Worm (Caenorhabditis elegans): ENCODE measurements around the gene xtr-2.

xtr-2 gene

DNA sequence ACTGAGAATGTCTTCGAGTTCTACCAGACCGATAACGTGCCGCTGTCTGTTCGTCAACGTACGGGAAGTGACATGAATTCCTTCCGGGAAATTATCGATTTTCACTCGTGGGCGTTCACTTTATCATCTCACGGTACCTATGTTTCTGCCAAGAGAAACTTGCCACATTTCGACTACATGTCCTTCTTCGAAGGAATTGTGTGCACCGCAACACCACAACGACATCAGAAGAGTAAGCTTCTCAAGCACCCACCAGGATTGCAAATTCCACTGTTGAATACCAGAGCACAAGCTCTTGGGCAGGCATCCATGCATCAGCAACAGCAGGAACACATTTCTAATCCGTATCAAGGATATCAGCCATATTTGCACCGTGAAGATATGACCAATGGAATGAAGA is 31.2 kb upstream of the xtr-2 start:
- TF ChIP-seq elt-2 (tag; optimal IDR thresholded peaks at IDR 0.05) (no peak), fkh-8 (tag; optimal IDR thresholded peaks at IDR 0.05) (no peak), irx-1 (tag; optimal IDR thresholded peaks at IDR 0.05) (no peak), ama-1 (optimal IDR thresholded peaks at IDR 0.05) (no peak), blmp-1 (tag; optimal IDR thresholded peaks at IDR 0.05) (no peak), ztf-4 (tag; optimal IDR thresholded peaks at IDR 0.05) (no peak), fkh-4 (tag; optimal IDR thresholded peaks at IDR 0.05; ENCODE audit: borderline replicate concordance) (no peak), mdl-1 (tag; optimal IDR thresholded peaks at IDR 0.05) (no peak), isw-1 (GFP tag; IDR thresholded peaks at IDR 0.05) (no peak), sup-37 (GFP tag; optimal IDR thresholded peaks at IDR 0.05) (no peak), grh-1 (GFP tag; IDR thresholded peaks at IDR 0.05) (no peak), unc-86 (tag; optimal IDR thresholded peaks at IDR 0.05) (no peak)

DNA sequence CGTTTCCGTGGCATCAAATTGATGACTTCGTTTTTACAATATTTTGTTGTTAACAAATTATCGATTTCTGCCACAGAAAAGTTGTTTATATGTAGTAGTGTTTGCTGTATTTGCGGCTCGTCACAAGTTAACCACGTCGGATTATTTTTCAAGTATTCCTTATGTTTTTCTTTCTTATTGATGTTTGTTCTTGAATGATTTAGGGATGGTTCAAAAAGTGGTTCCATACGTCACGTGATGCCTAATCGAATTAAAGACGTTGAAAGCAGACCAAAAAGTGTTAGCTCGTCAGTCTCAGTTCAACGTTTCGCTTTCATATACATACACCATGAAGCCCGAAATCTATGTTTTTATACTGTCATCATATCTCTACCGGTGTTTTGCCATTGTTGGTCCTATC is 29.9 kb upstream of the xtr-2 start, which contains the start of gene lips-2:
TSS of gene lips-2 (plus strand) at position 301 of the 400 bp plus-strand sequence.
- no peak for TF ChIP-seq irx-1 (tag; optimal IDR thresholded peaks at IDR 0.05)

DNA sequence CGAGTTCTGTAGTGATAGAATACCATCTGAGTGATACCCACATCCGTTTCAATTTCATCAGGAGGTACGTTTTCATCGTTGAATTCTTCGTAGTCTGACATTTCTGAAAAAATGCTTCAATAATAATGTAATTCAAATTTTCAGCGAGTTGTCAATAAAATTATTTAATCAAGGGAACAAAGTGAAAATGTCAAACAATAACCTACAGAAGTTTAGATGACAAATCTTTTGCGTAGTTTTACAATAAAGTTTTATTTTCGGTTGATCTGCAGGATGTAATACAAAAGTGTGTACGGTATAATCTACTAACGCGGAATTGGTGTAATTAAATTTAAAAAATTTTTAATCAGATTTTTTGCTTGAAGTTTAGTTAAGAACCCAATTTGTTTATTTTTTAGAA is 27.1 kb upstream of the xtr-2 start, which contains the start of gene C04B4.5:
TSS of gene C04B4.5 (minus strand) at position 101 of the 400 bp plus-strand sequence.
- TF ChIP-seq efl-1 (optimal IDR thresholded peaks at IDR 0.05) (no peak), efl-1 (GFP tag; optimal IDR thresholded peaks at IDR 0.05 in 1 of 2) (no peak), lsy-2 (tag; optimal IDR thresholded peaks at IDR 0.05) (no peak), unc-98 (GFP tag; IDR thresholded peaks at IDR 0.05) (no peak), hpl-2 (GFP tag; optimal IDR thresholded peaks at IDR 0.05) (no peak), nhr-90 (tag; optimal IDR thresholded peaks at IDR 0.05; ENCODE audit: poor library complexity) (no peak), mef-2 (tag; optimal IDR thresholded peaks at IDR 0.05) (no peak), nhr-11 (tag; optimal IDR thresholded peaks at IDR 0.05) (no peak), Y116A8C.19 (tag; optimal IDR thresholded peaks at IDR 0.05; ENCODE audit: borderline replicate concordance) (no peak), jun-1 (tag; optimal IDR thresholded peaks at IDR 0.05) (no peak), C16A3.4 (tag; optimal IDR thresholded peaks at IDR 0.05) (no peak), dpl-1 (GFP tag; optimal IDR thresholded peaks at IDR 0.05) (no peak), egl-27 (tag; optimal IDR thresholded peaks at IDR 0.05) (no peak), tlp-1 (tag; optimal IDR thresholded peaks at IDR 0.05) (no peak), hlh-4 (tag; optimal IDR thresholded peaks at IDR 0.05) (no peak), skn-1 (tag; optimal IDR thresholded peaks at IDR 0.05) (no peak), lir-3 (tag; optimal IDR thresholded peaks at IDR 0.05; ENCODE audit: poor library complexity) (no peak), C34B4.2 (tag; optimal IDR thresholded peaks at IDR 0.05) (no peak), lin-15B (tag; optimal IDR thresholded peaks at IDR 0.05) (no peak)

DNA sequence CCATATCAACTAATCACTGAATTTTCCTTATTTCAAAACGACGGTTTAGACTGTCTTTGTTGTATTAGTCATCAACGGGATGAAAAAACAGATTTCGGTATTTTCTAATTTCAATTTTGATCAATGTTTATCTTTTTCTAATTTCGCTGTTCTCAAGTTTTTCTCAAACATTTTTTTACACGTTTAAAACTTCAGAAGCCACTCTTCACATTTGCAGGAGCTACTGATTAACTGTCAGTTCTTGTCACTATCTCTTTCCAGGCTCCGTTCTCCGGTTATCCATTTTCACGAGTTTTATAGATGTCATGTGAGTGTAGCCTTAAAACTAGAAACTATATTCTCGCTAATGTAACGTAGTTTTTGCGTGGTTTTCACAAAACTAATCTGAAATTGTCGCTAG is 24.8 kb upstream of the xtr-2 start, which contains the start of gene C04B4.4:
TSS of gene C04B4.4 (plus strand) at position 301 of the 400 bp plus-strand sequence.
- TF ChIP-seq mef-2 (tag; optimal IDR thresholded peaks at IDR 0.05) (no peak), tbx-2 (tag; optimal IDR thresholded peaks at IDR 0.05) (no peak), ceh-88 (GFP tag; IDR thresholded peaks at IDR 0.05) (no peak), irx-1 (tag; optimal IDR thresholded peaks at IDR 0.05) (no peak), ceh-8 (GFP tag; optimal IDR thresholded peaks at IDR 0.05) (no peak), ztf-11 (tag; optimal IDR thresholded peaks at IDR 0.05) (no peak), snpc-4 (tag; optimal IDR thresholded peaks at IDR 0.05) (no peak), sox-4 (tag; optimal IDR thresholded peaks at IDR 0.05) (no peak), vab-15 (tag; optimal IDR thresholded peaks at IDR 0.05) (no peak), snu-23 (GFP tag; optimal IDR thresholded peaks at IDR 0.05) (no peak), fkh-8 (tag; optimal IDR thresholded peaks at IDR 0.05) (no peak), C16A3.4 (tag; optimal IDR thresholded peaks at IDR 0.05) (no peak), hlh-4 (tag; optimal IDR thresholded peaks at IDR 0.05) (no peak), mab-9 (GFP tag; IDR thresholded peaks at IDR 0.05) (no peak), unc-98 (GFP tag; IDR thresholded peaks at IDR 0.05) (no peak), nhr-71 (tag; optimal IDR thresholded peaks at IDR 0.05) (no peak), rnt-1 (tag; optimal IDR thresholded peaks at IDR 0.05) (no peak), isw-1 (GFP tag; IDR thresholded peaks at IDR 0.05) (no peak), nhr-28 (tag; optimal IDR thresholded peaks at IDR 0.05) (no peak)

Data from whole organism, L1 larva.